Worm (Caenorhabditis elegans) whole organism, L3 larva: ENCODE results near the gene hgap-2.
A peak's percentile ranks its signal among the peaks of the same experiment; 100 is the strongest.

Source experiments
- aly-2 ChIP-seq: fragments of 150-350 bp; optimal IDR thresholded peaks from 2 replicates; lab custom pipeline; 2014; ENCODE audit warnings: missing biosample characterization, missing genetic modification characterization
- daf-12 ChIP-seq: fragments of 150-350 bp; optimal IDR thresholded peaks from 2 replicates; lab custom pipeline; 2014; ENCODE audit warnings: missing biosample characterization, missing genetic modification reagents, missing genetic modification characterization
- elt-2 ChIP-seq: sonication (generic microtip); optimal IDR thresholded peaks from 2 replicates; lab custom pipeline; 2016; ENCODE audit warnings: missing genetic modification reagents, mild to moderate bottlenecking, missing genetic modification characterization, missing compliant biosample characterization
- elt-3 ChIP-seq, 3 experiments: fragments of 150-350 bp in 1 of 3; sonication (generic microtip) in 2 of 3; optimal IDR thresholded peaks; 2 replicates in 2 of 3; 4 replicates in 1 of 3; lab custom pipeline; 2014 to 2017; ENCODE audit warnings: missing biosample characterization in 3 of 3, missing genetic modification characterization in 3 of 3
- fkh-2 ChIP-seq: fragments of 150-350 bp; optimal IDR thresholded peaks from 2 replicates; lab custom pipeline; 2014; ENCODE audit warnings: missing biosample characterization, missing genetic modification reagents, missing genetic modification characterization
- lin-15B ChIP-seq: fragments of 150-350 bp; optimal IDR thresholded peaks from 2 replicates; lab custom pipeline; 2014; ENCODE audit warnings: missing biosample characterization, missing genetic modification characterization
- lin-39 ChIP-seq: fragments of 150-350 bp; optimal IDR thresholded peaks from 2 replicates; lab custom pipeline; 2018; ENCODE audit warnings: missing biosample characterization, missing genetic modification reagents, missing genetic modification characterization
- nhr-12 ChIP-seq: fragments of 150-350 bp; optimal IDR thresholded peaks from 2 replicates; lab custom pipeline; 2014; ENCODE audit warnings: missing biosample characterization, missing genetic modification characterization
- nhr-25 ChIP-seq: sonication (generic microtip); optimal IDR thresholded peaks from 2 replicates; lab custom pipeline; 2017; ENCODE audit warnings: missing biosample characterization, missing genetic modification characterization
- nhr-77 ChIP-seq: fragments of 150-350 bp; optimal IDR thresholded peaks from 2 replicates; lab custom pipeline; 2014; ENCODE audit warnings: missing biosample characterization, missing genetic modification characterization
- pha-4 ChIP-seq: fragments of 150-350 bp; optimal IDR thresholded peaks from 2 replicates; lab custom pipeline; 2014; ENCODE audit warnings: missing biosample characterization, missing genetic modification reagents, missing genetic modification characterization
- skn-1 ChIP-seq: fragments of 150-350 bp; optimal IDR thresholded peaks from 2 replicates; lab custom pipeline; 2014; ENCODE audit warnings: missing biosample characterization, missing genetic modification characterization
- unc-62 ChIP-seq: fragments of 150-350 bp; sonication (generic microtip); optimal IDR thresholded peaks from 4 replicates; lab custom pipeline; 2014; ENCODE audit warnings: missing biosample characterization, missing genetic modification reagents, missing genetic modification characterization

- no peak for TF ChIP-seq skn-1 (tag; lab: Kevin White, UChicago)
- TF ChIP-seq elt-3 (tag; optimal IDR thresholded peaks at IDR 0.05; lab: Kevin White, UChicago): no peak
- TF ChIP-seq lin-39: no peak
- TF ChIP-seq pha-4 (tag; lab: Kevin White, UChicago): no peak
- no peak for TF ChIP-seq nhr-12 (tag; lab: Kevin White, UChicago)
- TF ChIP-seq daf-12 (tag; lab: Kevin White, UChicago): no peak
- no peak for TF ChIP-seq unc-62 (GFP tag; lab: Kevin White, UChicago)
- no peak for TF ChIP-seq lin-15B (tag; lab: Kevin White, UChicago)
- no peak for TF ChIP-seq nhr-77
- no peak for TF ChIP-seq aly-2 (tag; lab: Kevin White, UChicago)
- TF ChIP-seq nhr-25 (tag; lab: Kevin White, UChicago): peak; percentile 93
- no peak for TF ChIP-seq elt-2 (tag; lab: Kevin White, UChicago)
- TF ChIP-seq fkh-2: no peak
Measured at ce11 chrII:8717579-8717978, 32.9 kb upstream of the hgap-2 start.
